Worm (Caenorhabditis elegans) whole organism, late embryonic: ENCODE results near the gene spsb-1.

Source experiments
- C08G9.2 ChIP-seq: sonication (generic microtip); optimal IDR thresholded peaks from 2 replicates; lab custom pipeline; 2016; ENCODE audit warnings: mild to moderate bottlenecking, missing genetic modification characterization, moderate library complexity, missing compliant biosample characterization
- K09A11.1 ChIP-seq: sonication (generic microtip); optimal IDR thresholded peaks from 2 replicates; lab custom pipeline; 2017; ENCODE audit warnings: antibody characterized with exemption, mild to moderate bottlenecking, missing genetic modification characterization, missing compliant biosample characterization; ENCODE audit not compliant: insufficient read depth
- ama-1 ChIP-seq: fragments of 150-350 bp; optimal IDR thresholded peaks from 2 replicates; lab custom pipeline; 2014
- ceh-9 ChIP-seq: sonication (generic microtip); optimal IDR thresholded peaks from 2 replicates; lab custom pipeline; 2016; ENCODE audit warnings: mild to moderate bottlenecking, missing genetic modification characterization, inconsistent platforms, missing compliant biosample characterization
- ets-4 ChIP-seq: sonication (generic microtip); optimal IDR thresholded peaks from 2 replicates; lab custom pipeline; 2016; ENCODE audit warnings: missing genetic modification characterization, missing compliant biosample characterization
- nfya-1 ChIP-seq: sonication (generic microtip); optimal IDR thresholded peaks from 2 replicates; lab custom pipeline; 2017; ENCODE audit warnings: missing genetic modification characterization, mild to moderate bottlenecking, missing compliant biosample characterization, antibody characterized with exemption, moderate library complexity
- nhr-11 ChIP-seq: fragments of 150-350 bp; optimal IDR thresholded peaks from 2 replicates; lab custom pipeline; 2014; ENCODE audit warnings: missing biosample characterization, missing genetic modification characterization
- pag-3 ChIP-seq: sonication (generic microtip); optimal IDR thresholded peaks from 2 replicates; lab custom pipeline; 2016; ENCODE audit warnings: missing compliant biosample characterization, missing genetic modification characterization, borderline replicate concordance
- pat-9 ChIP-seq: fragments of 200-800 bp; sonication (Bioruptor generic); optimal IDR thresholded peaks from 2 replicates; lab custom pipeline; 2018; ENCODE audit warnings: mild to moderate bottlenecking, missing genetic modification characterization, moderate library complexity, missing compliant biosample characterization
- pha-4 ChIP-seq: fragments of 150-350 bp; optimal IDR thresholded peaks from 2 replicates; lab custom pipeline; 2018; ENCODE audit warnings: missing biosample characterization, missing genetic modification reagents, missing genetic modification characterization
- sox-4 ChIP-seq: sonication (generic microtip); optimal IDR thresholded peaks from 2 replicates; lab custom pipeline; 2017; ENCODE audit warnings: mild to moderate bottlenecking, missing genetic modification characterization, inconsistent platforms, missing compliant biosample characterization
- syd-9 ChIP-seq: sonication (generic microtip); optimal IDR thresholded peaks from 2 replicates; lab custom pipeline; 2016; ENCODE audit warnings: mild to moderate bottlenecking, missing genetic modification characterization, moderate library complexity, missing compliant biosample characterization

- no peak for TF ChIP-seq nfya-1 (tag; lab: Kevin White, UChicago)
- no peak for TF ChIP-seq ceh-9 (tag; lab: Kevin White, UChicago)
- no peak for TF ChIP-seq sox-4
- no peak for TF ChIP-seq pha-4
- TF ChIP-seq C08G9.2 (tag; lab: Kevin White, UChicago), result no peak
- TF ChIP-seq ets-4, result no peak
- no peak for TF ChIP-seq ama-1
- no peak for TF ChIP-seq nhr-11 (tag; lab: Kevin White, UChicago)
- no peak for TF ChIP-seq K09A11.1 (tag; lab: Kevin White, UChicago)
- TF ChIP-seq pag-3 (tag; lab: Kevin White, UChicago), result no peak
- TF ChIP-seq syd-9 (tag; lab: Kevin White, UChicago), result no peak
- no peak for TF ChIP-seq pat-9
Measured at ce11 chrII:15158364-15158763, 38.2 kb upstream of the spsb-1 start.
